Fruit fly (Drosophila melanogaster): ENCODE results near the gene Dpm1.

- no peak for TF ChIP-seq CG8478 (optimal IDR thresholded peaks at IDR 0.05)
- TF ChIP-seq CTCF (optimal IDR thresholded peaks at IDR 0.05): no peak
These were observed 9.1 kb upstream of the Dpm1 start, which contains the start of gene CG31697 for dm6 chr2L:19535234-19535633.
